Worm (Caenorhabditis elegans) whole organism, mixed stage, embryonic: ENCODE data around the gene zag-1.

ENCODE experiments used
- M03D4.4 ChIP-seq: sonication (generic microtip); optimal IDR thresholded peaks from 2 replicates; lab custom pipeline; 2017; ENCODE audit warnings: mild to moderate bottlenecking, missing genetic modification characterization, missing compliant biosample characterization
- bed-3 ChIP-seq: fragments of 200-800 bp; sonication (Bioruptor generic); optimal IDR thresholded peaks from 3 replicates; lab custom pipeline; 2018; ENCODE audit warnings: mild to moderate bottlenecking, missing genetic modification characterization, moderate library complexity, missing compliant biosample characterization
- blmp-1 ChIP-seq: fragments of 150-350 bp; optimal IDR thresholded peaks from 2 replicates; lab custom pipeline; 2014; ENCODE audit warnings: missing biosample characterization, missing genetic modification characterization
- ceh-39 ChIP-seq: fragments of 150-350 bp; optimal IDR thresholded peaks from 2 replicates; lab custom pipeline; 2014; ENCODE audit warnings: missing biosample characterization, missing genetic modification characterization
- cnd-1 ChIP-seq: fragments of 200-800 bp; sonication (Bioruptor generic); optimal IDR thresholded peaks from 2 replicates; lab custom pipeline; 2018; ENCODE audit warnings: mild to moderate bottlenecking, missing genetic modification characterization, missing compliant biosample characterization
- drap-1 ChIP-seq: fragments of 200-800 bp; sonication (Bioruptor generic); optimal IDR thresholded peaks from 3 replicates; lab custom pipeline; 2018; ENCODE audit warnings: mild to moderate bottlenecking, missing genetic modification characterization, missing compliant biosample characterization
- elt-1 ChIP-seq: sonication (generic microtip); optimal IDR thresholded peaks from 2 replicates; lab custom pipeline; 2017; ENCODE audit warnings: missing genetic modification characterization, mild to moderate bottlenecking, missing compliant biosample characterization, antibody characterized with exemption, moderate library complexity, borderline replicate concordance; ENCODE audit not compliant: insufficient read depth
- elt-3 ChIP-seq: fragments of 150-350 bp; optimal IDR thresholded peaks from 2 replicates; lab custom pipeline; 2014; ENCODE audit warnings: missing biosample characterization, missing genetic modification characterization
- flh-1 ChIP-seq: fragments of 200-800 bp; sonication (Bioruptor generic); optimal IDR thresholded peaks from 2 replicates; lab custom pipeline; 2018; ENCODE audit warnings: mild to moderate bottlenecking, missing genetic modification characterization, moderate library complexity, missing compliant biosample characterization
- ham-2 ChIP-seq: fragments of 200-800 bp; sonication (Bioruptor generic); optimal IDR thresholded peaks from 2 replicates; lab custom pipeline; 2018; ENCODE audit warnings: mild to moderate bottlenecking, missing genetic modification characterization, missing compliant biosample characterization
- hlh-1 ChIP-seq: fragments of 150-350 bp; optimal IDR thresholded peaks from 2 replicates; lab custom pipeline; 2014; ENCODE audit warnings: missing biosample characterization, missing genetic modification reagents, missing genetic modification characterization
- lin-13 ChIP-seq: fragments of 150-350 bp; optimal IDR thresholded peaks from 2 replicates; lab custom pipeline; 2014; ENCODE audit warnings: missing biosample characterization, missing genetic modification characterization
- lsy-2 ChIP-seq: fragments of 150-350 bp; optimal IDR thresholded peaks from 2 replicates; lab custom pipeline; 2014; ENCODE audit warnings: missing biosample characterization, missing genetic modification characterization
- mls-2 ChIP-seq: sonication (generic microtip); optimal IDR thresholded peaks from 2 replicates; lab custom pipeline; 2016; ENCODE audit warnings: mild to moderate bottlenecking, missing genetic modification characterization, moderate library complexity, missing compliant biosample characterization
- nhr-2 ChIP-seq: fragments of 150-350 bp; optimal IDR thresholded peaks from 2 replicates; lab custom pipeline; 2014; ENCODE audit warnings: missing biosample characterization, missing genetic modification characterization
- nhr-237 ChIP-seq: fragments of 150-350 bp; optimal IDR thresholded peaks from 2 replicates; lab custom pipeline; 2014; ENCODE audit warnings: missing biosample characterization, missing genetic modification characterization
- nhr-28 ChIP-seq: fragments of 150-350 bp; optimal IDR thresholded peaks from 2 replicates; lab custom pipeline; 2014; ENCODE audit warnings: missing biosample characterization, missing genetic modification characterization
- nhr-76 ChIP-seq: sonication (generic microtip); optimal IDR thresholded peaks from 2 replicates; lab custom pipeline; 2017; ENCODE audit warnings: missing biosample characterization, missing genetic modification characterization
- pha-4 ChIP-seq: fragments of 150-350 bp; optimal IDR thresholded peaks from 2 replicates; lab custom pipeline; 2018; ENCODE audit warnings: missing biosample characterization, missing genetic modification reagents, missing genetic modification characterization
- sem-2 ChIP-seq: fragments of 200-800 bp; sonication (Bioruptor generic); optimal IDR thresholded peaks from 2 replicates; lab custom pipeline; 2018; ENCODE audit warnings: mild to moderate bottlenecking, missing genetic modification characterization, missing compliant biosample characterization
- snpc-4 ChIP-seq: fragments of 150-350 bp; optimal IDR thresholded peaks from 2 replicates; lab custom pipeline; 2014; ENCODE audit warnings: missing biosample characterization, missing genetic modification characterization
- sptf-1 ChIP-seq: sonication (generic microtip); optimal IDR thresholded peaks from 2 replicates; lab custom pipeline; 2017; ENCODE audit warnings: mild to moderate bottlenecking, missing genetic modification characterization, moderate library complexity, missing compliant biosample characterization
- tbx-8 ChIP-seq: fragments of 200-800 bp; sonication (Bioruptor generic); optimal IDR thresholded peaks from 2 replicates; lab custom pipeline; 2018; ENCODE audit warnings: mild to moderate bottlenecking, missing genetic modification characterization, moderate library complexity, missing compliant biosample characterization
- unc-120 ChIP-seq: sonication (generic microtip); optimal IDR thresholded peaks from 2 replicates; lab custom pipeline; 2017; ENCODE audit warnings: missing genetic modification characterization, missing compliant biosample characterization; ENCODE audit not compliant: poor library complexity, severe bottlenecking
- unc-39 ChIP-seq: fragments of 150-350 bp; optimal IDR thresholded peaks from 2 replicates; lab custom pipeline; 2014; ENCODE audit warnings: missing biosample characterization, missing genetic modification characterization
- unc-62 ChIP-seq: fragments of 150-350 bp; optimal IDR thresholded peaks from 2 replicates; lab custom pipeline; 2014; ENCODE audit warnings: missing biosample characterization, missing genetic modification reagents, missing genetic modification characterization
- zip-8 ChIP-seq: fragments of 150-350 bp; optimal IDR thresholded peaks from 2 replicates; lab custom pipeline; 2014; ENCODE audit warnings: missing biosample characterization, missing genetic modification characterization
- ztf-11 ChIP-seq: fragments of 150-350 bp; optimal IDR thresholded peaks from 2 replicates; lab custom pipeline; 2014; ENCODE audit warnings: missing biosample characterization, missing genetic modification characterization

The zag-1 gene

DNA sequence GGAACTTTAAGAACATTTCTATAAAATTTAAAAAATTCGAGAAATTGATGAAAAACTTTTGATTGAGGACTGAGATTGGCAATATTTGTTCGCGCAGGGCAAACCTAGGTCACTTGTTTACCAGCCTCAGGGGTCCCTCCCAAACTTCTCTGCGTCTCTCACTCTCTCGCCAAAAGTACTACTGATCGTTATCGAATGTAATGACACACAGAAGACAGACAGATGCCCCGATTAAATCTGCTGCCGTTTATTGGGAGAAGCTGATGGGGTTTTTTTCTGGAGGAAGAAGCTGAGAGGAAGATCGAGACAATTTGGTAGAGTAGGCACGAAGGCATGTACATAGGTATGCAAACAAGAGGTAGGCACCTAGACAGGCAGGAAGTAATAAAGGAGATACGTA, 30.3 kb upstream of the zag-1 start:
- TF ChIP-seq hlh-1 (tag; lab: Kevin White, UChicago) = peak; percentile 56
- TF ChIP-seq ztf-11 (tag; lab: Kevin White, UChicago) = no peak
- TF ChIP-seq ham-2 (GFP tag; lab: Kevin White, UChicago) = peak; percentile 31
- peak; percentile 84 for TF ChIP-seq elt-1 (tag; lab: Kevin White, UChicago)
- peak; percentile 4 for TF ChIP-seq nhr-2 (tag; lab: Kevin White, UChicago)
- no peak for TF ChIP-seq sptf-1 (tag; lab: Kevin White, UChicago)
- TF ChIP-seq unc-62 (GFP tag; lab: Kevin White, UChicago) = peak; percentile 66
- no peak for TF ChIP-seq lsy-2 (tag; lab: Kevin White, UChicago)

DNA sequence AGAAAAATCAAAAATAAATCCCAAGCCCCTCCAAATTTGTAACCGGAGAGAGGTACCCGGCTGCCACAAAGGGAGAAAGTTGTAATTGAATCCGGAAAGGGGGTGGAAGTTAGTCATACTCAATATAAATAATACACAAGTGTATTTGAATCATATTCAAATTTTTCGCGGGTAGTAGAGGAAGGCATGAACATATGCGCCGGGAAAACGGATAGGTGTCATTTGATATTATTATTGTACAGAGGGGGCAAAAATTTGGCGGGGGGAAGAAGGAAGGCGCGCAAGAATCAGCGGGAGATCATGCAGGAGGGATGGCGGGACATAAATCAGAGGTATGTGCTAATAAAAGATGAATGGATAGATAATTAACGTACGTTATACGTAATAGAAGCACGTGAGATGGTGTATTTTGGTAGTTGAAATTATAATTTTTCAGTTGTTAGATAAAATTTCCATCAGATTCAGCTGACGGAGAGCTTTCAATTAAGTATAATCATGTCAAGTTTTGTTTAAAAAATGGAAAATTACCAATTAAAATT, 29.0 kb upstream of the zag-1 start, which contains the start of gene F28F9.3:
Gene F28F9.3 (plus strand): TSS at position 301 of the 539 bp plus-strand sequence.
- TF ChIP-seq elt-1 (tag; lab: Kevin White, UChicago) (peak; percentile 66), mls-2 (tag; lab: Kevin White, UChicago) (no peak)

DNA sequence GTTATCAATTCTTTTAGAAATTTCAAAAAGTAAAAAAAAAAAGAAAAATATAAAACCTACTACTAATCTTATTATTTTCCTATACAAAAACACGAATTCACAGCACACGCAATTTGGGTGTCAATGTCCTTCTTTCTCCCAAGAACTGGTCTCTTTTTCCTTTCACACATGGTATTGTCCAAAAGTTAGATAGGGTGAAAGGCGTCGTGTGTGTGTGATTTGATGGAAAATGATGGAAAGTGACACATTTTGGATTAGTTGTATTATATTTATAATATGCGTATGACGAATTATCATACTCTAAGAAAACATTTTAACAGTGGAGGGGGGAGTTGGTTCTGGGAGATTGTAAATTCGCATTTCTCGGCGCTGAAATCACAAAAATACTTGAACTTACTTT, 27.9 kb upstream of the zag-1 start:
- TF ChIP-seq mls-2 (tag; lab: Kevin White, UChicago) (no peak), nhr-76 (no peak), hlh-1 (tag; lab: Kevin White, UChicago) (no peak), blmp-1 (tag; lab: Kevin White, UChicago) (peak; percentile 78), unc-62 (GFP tag; lab: Kevin White, UChicago) (peak; percentile 27)
- TF ChIP-seq, all 35 proteins: peak for 2

DNA sequence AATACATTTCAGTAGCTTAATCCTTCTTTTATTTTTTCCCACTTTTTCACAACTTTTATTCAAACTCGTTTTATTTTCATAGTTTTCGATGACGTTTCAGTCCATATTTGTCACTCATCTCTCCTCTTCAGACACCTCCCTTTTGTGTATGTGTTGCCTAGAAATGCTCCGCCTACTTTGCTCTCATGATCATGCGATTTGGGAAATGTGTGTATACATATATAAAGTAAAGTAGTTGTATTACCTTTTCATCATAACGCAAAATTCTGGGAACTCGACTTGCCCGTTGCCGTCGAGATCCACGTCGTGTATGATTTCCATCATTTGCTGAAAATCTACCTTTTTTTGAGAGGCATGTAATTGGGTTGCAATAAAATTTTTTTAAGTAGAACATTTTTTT, 23.6 kb upstream of the zag-1 start:
- no peak for TF ChIP-seq nhr-237 (tag; lab: Kevin White, UChicago)
- no peak for TF ChIP-seq cnd-1 (tag; lab: Kevin White, UChicago)
- TF ChIP-seq zip-8 = no peak

DNA sequence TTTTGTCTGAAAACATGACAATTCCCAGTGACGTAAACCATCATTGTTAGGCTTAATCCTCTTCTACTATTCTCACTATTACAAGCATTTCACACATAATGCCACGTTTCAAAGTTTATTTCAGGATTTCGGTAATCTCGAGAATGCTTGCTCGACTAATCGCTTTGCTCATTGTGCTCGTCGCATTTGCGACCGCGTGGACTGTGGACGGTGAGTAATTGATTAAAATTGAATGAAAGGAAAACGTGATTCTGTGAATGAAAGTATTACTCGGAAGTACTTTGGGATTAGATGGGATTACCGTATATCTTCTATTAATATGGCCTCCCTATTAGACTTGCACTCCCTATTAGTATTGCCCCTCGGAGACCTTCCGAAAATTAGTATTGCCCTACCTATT, 21.9 kb upstream of the zag-1 start:
- TF ChIP-seq ceh-39 (tag; lab: Kevin White, UChicago) (no peak), tbx-8 (GFP tag; lab: Kevin White, UChicago) (no peak), cnd-1 (tag; lab: Kevin White, UChicago) (no peak), unc-62 (GFP tag; lab: Kevin White, UChicago) (no peak), M03D4.4 (tag; lab: Kevin White, UChicago) (no peak), unc-120 (tag; lab: Kevin White, UChicago) (no peak), sptf-1 (tag; lab: Kevin White, UChicago) (no peak), ham-2 (GFP tag; lab: Kevin White, UChicago) (no peak), hlh-1 (tag; lab: Kevin White, UChicago) (no peak), pha-4 (tag; lab: Kevin White, UChicago) (no peak), nhr-2 (tag; lab: Kevin White, UChicago) (no peak), drap-1 (no peak), ztf-11 (tag; lab: Kevin White, UChicago) (no peak), nhr-76 (no peak), sem-2 (GFP tag; lab: Kevin White, UChicago) (no peak), lsy-2 (tag; lab: Kevin White, UChicago) (no peak), bed-3 (no peak)

DNA sequence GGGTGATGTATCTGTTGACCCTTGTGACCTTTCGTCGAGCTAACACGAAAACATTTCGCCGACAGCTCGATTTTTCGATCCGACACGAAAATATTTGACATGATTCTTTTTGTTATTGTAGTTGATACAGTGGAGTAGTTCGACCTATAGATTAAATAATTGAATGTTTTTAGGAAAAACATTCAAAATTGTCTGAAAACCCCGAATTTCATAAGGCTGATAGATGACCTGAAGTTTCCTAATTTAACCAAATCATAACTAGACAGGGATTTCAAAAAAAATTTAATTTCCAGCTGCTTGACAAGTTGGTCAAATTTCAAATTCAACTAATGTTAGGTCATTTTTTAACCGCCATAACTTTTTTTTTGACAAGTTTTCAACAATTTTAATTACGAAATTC, 20.6 kb upstream of the zag-1 start, which contains the start of gene cal-3:
Gene cal-3 (minus strand): TSS at position 101 of the 400 bp plus-strand sequence.
- TF ChIP-seq lin-13 (tag; lab: Kevin White, UChicago) = no peak
- TF ChIP-seq unc-39 (tag; lab: Kevin White, UChicago) = no peak
- no peak for TF ChIP-seq snpc-4
- TF ChIP-seq ceh-39 (tag; lab: Kevin White, UChicago) = no peak
- TF ChIP-seq M03D4.4 (tag; lab: Kevin White, UChicago) = no peak
- TF ChIP-seq nhr-2 (tag; lab: Kevin White, UChicago) = no peak
- TF ChIP-seq nhr-28 (tag; lab: Kevin White, UChicago) = no peak
- no peak for TF ChIP-seq nhr-237 (tag; lab: Kevin White, UChicago)
- TF ChIP-seq flh-1 (GFP tag; lab: Kevin White, UChicago) = no peak
- no peak for TF ChIP-seq sem-2 (GFP tag; lab: Kevin White, UChicago)
- TF ChIP-seq mls-2 (tag; lab: Kevin White, UChicago) = no peak
- TF ChIP-seq elt-3 (tag; lab: Kevin White, UChicago) = no peak
- TF ChIP-seq tbx-8 (GFP tag; lab: Kevin White, UChicago) = no peak
- no peak for TF ChIP-seq nhr-76
- no peak for TF ChIP-seq cnd-1 (tag; lab: Kevin White, UChicago)
- no peak for TF ChIP-seq bed-3
- TF ChIP-seq elt-1 (tag; lab: Kevin White, UChicago) = no peak
